Fruit fly (Drosophila melanogaster) Kc167 (cell line): ENCODE data around the gene hzg.

Experiments
- Myc ChIP-seq: fragments of >200 bp; optimal IDR thresholded peaks from 2 replicates; lab custom pipeline; 2017; ENCODE audit warnings: missing external identifiers
- Sin3A ChIP-seq: fragments of >200 bp; optimal IDR thresholded peaks from 2 replicates; lab custom pipeline; 2018; ENCODE audit warnings: missing external identifiers
- h ChIP-seq: fragments of >200 bp; optimal IDR thresholded peaks from 3 replicates; lab custom pipeline; 2018; ENCODE audit warnings: missing external identifiers
- insv ChIP-seq: fragments of >200 bp; optimal IDR thresholded peaks from 3 replicates; lab custom pipeline; 2018; ENCODE audit warnings: missing external identifiers
- psq ChIP-seq: fragments of >200 bp; optimal IDR thresholded peaks from 2 replicates; lab custom pipeline; 2017; ENCODE audit warnings: missing external identifiers
- ttk ChIP-seq: sonication (Bioruptor generic); optimal IDR thresholded peaks from 2 replicates; lab custom pipeline; 2017; ENCODE audit warnings: missing external identifiers

The hzg gene

DNA sequence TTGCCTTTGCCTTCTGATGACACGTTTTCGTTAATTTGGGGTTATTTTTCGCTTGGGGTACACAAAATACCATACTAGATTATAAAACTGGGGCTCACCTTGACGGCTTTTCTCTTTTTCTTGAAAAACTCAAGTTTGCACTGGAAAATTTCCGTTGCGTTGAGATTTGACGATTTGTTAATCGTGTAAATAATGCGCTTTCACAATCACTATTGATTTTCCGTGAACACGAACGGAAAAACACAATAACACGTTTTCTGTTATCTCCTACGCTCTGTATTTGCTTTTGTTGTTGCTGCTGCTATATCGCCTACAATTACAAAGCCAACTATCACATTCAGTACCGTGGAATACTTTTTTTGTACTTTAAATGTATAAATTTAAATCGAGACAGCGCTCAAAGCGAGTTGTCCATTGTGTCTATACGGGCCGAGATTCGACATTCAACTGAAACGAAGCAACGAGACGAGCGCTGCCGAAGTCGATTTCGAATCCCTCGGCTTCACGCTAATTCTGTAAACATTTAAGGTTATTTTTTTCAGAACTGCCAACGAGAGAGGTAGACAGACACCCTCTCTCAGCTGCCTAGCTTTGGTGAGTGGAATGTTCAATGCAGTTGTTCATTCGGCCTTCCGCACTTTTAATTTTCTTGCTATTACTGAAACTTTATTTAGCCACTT, 42.0 kb upstream of the hzg start:
- TF ChIP-seq psq (lab: Kevin White, UChicago) = no peak

DNA sequence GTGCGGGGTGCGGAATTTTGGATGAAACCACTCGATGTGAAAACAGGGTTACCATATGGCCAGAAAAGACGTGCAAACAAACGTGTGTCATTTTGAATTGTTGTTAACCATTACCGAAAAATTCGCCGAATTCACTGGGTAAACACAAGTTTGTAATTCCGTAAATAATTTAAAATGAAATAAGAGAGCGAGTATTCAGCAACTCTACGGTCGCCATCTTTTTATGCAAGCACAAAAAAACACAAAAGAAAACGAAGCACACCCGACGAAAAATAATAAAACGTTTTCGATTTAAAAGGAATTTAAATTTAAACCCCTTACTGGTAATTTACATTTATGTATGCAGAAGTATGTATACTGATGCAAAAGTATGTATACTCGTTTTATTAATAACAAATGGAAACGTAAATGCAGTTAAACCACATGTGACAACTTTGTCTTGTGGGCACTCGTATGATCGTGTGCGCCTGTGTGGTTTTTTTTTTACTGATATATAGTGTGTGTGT, 41.3 kb upstream of the hzg start:
- TF ChIP-seq ttk (lab: Kevin White, UChicago) = no peak
- no peak for TF ChIP-seq Myc (lab: Kevin White, UChicago)
- TF ChIP-seq h (lab: Kevin White, UChicago) = no peak
- TF ChIP-seq insv (lab: Kevin White, UChicago) = no peak
- no peak for TF ChIP-seq Sin3A (lab: Kevin White, UChicago)
- TF ChIP-seq psq (lab: Kevin White, UChicago) = no peak

DNA sequence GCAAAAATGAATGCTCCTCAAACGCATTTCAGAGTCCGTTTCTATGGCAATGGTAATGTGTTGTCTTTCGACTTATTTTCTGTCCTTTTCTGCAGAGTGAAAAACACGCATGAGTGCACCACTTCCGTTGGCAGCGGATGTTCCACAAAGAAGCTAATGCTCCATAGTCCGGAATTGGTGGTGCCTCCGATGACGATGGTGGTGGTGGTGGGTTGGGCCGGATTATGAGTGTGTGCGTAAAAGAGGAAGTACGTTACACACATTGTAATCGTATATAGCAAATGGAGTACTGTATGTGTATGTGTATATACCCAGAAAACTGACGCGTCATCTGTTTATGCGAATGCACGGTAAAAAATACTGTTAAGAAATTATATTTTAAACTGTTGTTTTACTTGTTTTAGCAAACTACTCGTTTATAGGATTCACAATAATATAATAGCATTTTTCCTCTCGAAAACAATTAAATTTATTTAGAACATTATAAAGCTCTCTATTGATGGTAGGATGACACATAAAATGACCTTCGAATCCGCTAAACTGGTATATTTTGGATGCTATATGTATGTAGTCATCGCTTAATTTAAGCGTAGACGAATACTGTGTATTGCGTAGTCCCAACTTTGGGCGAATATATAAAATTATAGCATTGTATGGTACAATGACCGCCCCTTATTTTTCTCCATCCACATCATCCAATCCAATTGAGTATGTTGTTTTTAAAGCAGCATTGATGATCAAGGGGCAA, 40.7 kb upstream of the hzg start:
- TF ChIP-seq insv (lab: Kevin White, UChicago) (no peak), h (lab: Kevin White, UChicago) (no peak), Sin3A (lab: Kevin White, UChicago) (no peak), psq (lab: Kevin White, UChicago) (no peak), Myc (lab: Kevin White, UChicago) (no peak), ttk (lab: Kevin White, UChicago) (no peak)

DNA sequence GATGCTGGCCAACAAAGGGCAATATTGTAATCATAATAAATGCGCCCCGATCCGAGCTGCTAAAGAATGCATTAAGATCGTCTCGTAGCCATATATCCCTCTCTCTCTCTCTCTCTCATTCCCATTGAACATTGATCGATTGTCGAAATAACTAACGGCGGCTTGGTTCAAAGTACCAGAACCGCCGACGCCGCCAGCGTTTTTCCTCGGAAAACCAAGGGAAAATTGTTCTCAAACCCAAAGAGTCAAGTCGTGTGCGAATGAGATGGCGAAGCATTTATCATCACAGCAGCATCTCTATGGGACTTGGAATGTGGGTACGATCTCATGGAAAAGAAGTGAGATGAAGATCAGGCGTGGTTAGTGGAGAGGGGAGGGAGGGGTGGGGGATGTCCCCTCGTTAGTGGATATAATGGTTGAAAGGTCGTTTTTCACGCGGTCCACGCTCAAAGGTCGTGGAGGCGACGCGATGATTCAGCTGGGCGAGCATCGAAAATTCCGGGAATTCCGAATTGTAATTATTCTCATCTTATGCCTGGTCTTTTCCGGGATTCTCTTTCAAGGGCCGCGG, 39.3 kb upstream of the hzg start:
- TF ChIP-seq insv (lab: Kevin White, UChicago) (no peak), h (lab: Kevin White, UChicago) (no peak), ttk (lab: Kevin White, UChicago) (no peak), psq (lab: Kevin White, UChicago) (no peak), Sin3A (lab: Kevin White, UChicago) (no peak), Myc (lab: Kevin White, UChicago) (no peak)

DNA sequence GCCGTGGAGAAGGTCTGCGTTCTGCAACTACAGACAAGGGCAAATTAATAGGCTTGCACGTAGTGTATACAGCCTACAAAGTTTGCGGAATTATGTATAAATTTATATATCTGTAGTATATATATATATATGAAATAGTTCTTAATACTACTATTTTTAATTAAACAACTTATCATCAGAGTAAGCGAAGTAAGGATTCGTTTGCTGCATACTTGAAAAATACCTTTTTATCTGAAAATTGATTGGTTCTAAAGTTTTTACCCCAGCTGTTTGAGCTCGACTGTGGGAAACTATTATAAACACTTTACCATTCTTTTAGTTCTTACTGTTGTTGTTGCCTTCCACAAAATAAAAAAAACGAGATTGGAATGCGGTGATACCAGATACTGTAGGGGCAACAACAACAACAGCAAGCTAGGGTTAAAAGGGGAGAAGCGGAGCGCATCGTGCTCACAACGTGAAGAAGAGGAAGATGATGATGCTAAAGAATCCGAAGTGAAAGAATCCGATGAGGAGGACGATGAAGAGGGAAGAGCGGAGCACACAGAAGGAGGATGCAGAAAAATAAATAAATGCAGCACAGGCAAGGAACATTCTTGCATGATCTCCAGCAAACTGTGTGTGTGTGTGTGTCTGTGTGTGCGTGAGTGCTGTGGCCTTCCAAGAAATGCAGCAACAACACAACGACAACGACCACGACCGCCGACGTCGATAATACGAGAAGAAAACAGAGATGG, 38.7 kb upstream of the hzg start:
- no peak for TF ChIP-seq Sin3A (lab: Kevin White, UChicago)

DNA sequence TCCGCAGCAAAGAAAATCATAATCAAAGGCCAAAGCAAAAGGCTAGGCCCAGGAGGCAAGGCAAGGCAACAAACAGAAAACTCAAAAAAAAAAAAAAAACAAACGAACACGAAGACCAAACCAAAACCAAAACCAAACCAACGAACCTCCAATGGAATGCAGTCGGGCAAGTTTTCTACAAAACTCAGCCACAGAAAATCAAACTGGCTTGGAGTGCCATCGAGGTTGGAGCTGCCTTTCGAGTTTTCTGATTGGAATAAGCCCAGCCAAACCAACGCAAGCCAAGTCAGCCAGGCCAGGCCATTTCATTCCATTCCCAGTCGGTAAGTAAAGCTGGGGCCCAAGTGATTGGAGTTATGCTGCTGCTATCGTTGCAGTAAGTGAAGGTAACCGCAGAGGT, 38.1 kb upstream of the hzg start:
- no peak for TF ChIP-seq Myc (lab: Kevin White, UChicago)
- no peak for TF ChIP-seq insv (lab: Kevin White, UChicago)
- no peak for TF ChIP-seq Sin3A (lab: Kevin White, UChicago)
- TF ChIP-seq h (lab: Kevin White, UChicago) = no peak
- TF ChIP-seq psq (lab: Kevin White, UChicago) = no peak
- no peak for TF ChIP-seq ttk (lab: Kevin White, UChicago)

DNA sequence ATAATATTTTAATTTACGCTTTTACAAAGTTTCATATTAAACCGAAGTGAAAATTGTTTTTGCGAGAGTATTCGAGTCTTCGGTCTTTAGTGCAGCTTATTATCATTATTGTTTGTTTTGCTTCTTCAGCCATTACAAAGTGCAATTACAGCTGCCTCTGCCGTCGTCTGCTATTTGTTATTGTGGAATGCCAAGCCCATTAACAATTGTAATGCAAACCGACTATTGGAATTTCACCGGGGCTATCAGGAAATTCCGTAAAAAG, 37.5 kb upstream of the hzg start:
- TF ChIP-seq Sin3A (lab: Kevin White, UChicago) = no peak
- TF ChIP-seq h (lab: Kevin White, UChicago) = no peak
- TF ChIP-seq Myc (lab: Kevin White, UChicago) = no peak
- no peak for TF ChIP-seq insv (lab: Kevin White, UChicago)

DNA sequence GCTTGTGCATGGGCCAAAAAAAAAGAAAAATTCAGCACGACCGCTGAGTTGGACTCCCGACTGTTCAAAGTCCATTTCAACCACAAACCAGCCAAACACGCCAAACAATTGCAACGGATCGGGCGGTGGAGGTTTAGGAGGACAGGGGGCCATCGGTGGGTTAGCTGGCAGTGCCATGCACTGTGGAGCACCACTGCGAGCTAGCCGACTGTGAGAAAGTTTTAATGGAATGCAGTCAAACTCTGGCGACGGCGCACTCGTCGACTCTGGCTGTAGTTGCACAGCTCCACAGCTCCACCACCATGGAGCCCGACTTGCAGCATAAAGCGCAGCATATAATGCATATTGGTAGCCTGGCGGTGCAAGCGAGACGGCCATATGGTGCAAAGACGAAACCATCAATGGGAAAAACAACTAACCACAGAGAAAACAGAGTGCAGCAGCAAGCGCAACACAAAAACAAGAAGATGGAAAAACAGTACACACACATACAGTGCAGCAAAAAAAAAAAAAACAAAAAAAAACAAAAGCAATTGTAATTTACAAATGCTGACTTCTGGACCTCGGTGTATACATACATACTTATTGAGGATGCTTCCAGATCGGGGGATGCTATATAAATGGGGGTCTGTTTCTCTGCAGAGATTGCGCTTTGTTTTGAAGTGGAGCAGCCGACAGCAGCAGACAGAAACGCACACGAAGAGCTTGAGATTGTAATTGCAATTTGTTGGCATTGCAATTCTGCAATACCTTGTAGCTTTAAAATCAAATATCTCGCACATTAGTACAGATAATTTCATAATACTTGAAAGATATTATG, 36.9 kb upstream of the hzg start:
- no peak for TF ChIP-seq Myc (lab: Kevin White, UChicago)
- TF ChIP-seq Sin3A (lab: Kevin White, UChicago) = no peak
- TF ChIP-seq h (lab: Kevin White, UChicago) = no peak
- TF ChIP-seq psq (lab: Kevin White, UChicago) = no peak
- TF ChIP-seq ttk (lab: Kevin White, UChicago) = no peak
- no peak for TF ChIP-seq insv (lab: Kevin White, UChicago)

DNA sequence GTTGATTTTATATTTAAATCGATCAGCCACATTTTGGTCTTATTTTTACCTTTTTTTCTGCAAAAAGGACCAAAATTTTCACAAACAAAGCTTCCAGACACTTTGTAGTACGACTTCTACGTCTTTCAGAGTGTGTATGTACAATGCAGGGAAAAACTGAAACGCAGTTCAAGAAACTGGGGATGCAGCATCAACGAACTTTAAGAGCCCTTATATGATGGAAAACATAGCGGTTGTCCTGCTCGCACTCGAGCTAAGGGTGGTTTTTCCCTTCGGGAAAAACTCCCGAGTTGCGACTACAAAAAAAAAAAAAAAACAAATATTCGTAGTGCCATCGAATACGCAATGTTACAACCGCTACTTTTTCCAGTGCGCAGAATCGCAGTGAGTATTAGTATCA, 35.9 kb upstream of the hzg start:
- TF ChIP-seq psq (lab: Kevin White, UChicago) (no peak), Sin3A (lab: Kevin White, UChicago) (no peak), Myc (lab: Kevin White, UChicago) (no peak), ttk (lab: Kevin White, UChicago) (no peak), h (lab: Kevin White, UChicago) (no peak), insv (lab: Kevin White, UChicago) (no peak)

DNA sequence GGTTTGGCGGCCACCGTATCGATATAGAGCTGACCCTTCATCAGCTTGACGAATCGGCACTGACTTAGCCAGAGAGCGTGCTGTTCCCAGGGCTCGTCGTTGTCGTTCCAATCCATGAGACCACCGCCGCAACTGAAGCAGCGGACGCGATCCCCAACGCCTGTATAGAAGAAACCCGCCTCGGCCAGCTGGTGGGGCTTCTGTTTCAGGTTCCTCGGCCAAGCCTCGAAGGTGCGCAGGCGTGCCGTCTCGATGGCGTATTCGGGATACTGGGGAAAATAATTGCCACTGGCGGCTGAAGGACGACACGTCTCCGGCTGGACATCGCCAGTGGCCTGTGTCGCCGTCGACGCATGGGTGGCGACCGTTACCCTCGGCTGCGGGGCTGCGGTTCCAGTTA, 34.5 kb upstream of the hzg start:
- no peak for TF ChIP-seq insv (lab: Kevin White, UChicago)
- TF ChIP-seq h (lab: Kevin White, UChicago) = no peak
- no peak for TF ChIP-seq Sin3A (lab: Kevin White, UChicago)
- TF ChIP-seq ttk (lab: Kevin White, UChicago) = no peak
- no peak for TF ChIP-seq Myc (lab: Kevin White, UChicago)
- no peak for TF ChIP-seq psq (lab: Kevin White, UChicago)
